Worm (Caenorhabditis elegans): ENCODE measurements around the gene K04C2.8.

- no peak for TF ChIP-seq W03F9.2 (tag; optimal IDR thresholded peaks at IDR 0.05)
- no peak for TF ChIP-seq him-1 (tag; optimal IDR thresholded peaks at IDR 0.05)
Observed at ce11 chrIII:6914840-6915239, 44.7 kb downstream of the K04C2.8 start.

Measured in whole organism, L4/young adult.